Fruit fly (Drosophila melanogaster) whole organism, embryonic: ENCODE results near the gene CG15803.

Experiments used
- Ada2b ChIP-seq: fragments of 200-800 bp; sonication (Bioruptor generic); IDR thresholded peaks from 2 replicates; pipeline ENCODE4 v1.3.6; 2022; ENCODE audit warnings: missing biosample characterization, missing genetic modification characterization
- Atf6 ChIP-seq: fragments of 200-800 bp; sonication (Bioruptor generic); IDR thresholded peaks from 2 replicates; pipeline ENCODE4 v1.3.6; 2022; ENCODE audit warnings: missing biosample characterization, missing genetic modification characterization
- Awh ChIP-seq: fragments of 200-800 bp; sonication (Bioruptor generic); IDR thresholded peaks from 2 replicates; pipeline ENCODE4, ENCODE4 v1.3.6; 2022; ENCODE audit warnings: missing biosample characterization, missing genetic modification characterization
- CG10267 ChIP-seq: fragments of 200-800 bp; sonication (Bioruptor generic); optimal IDR thresholded peaks from 2 replicates; lab custom pipeline; 2018; ENCODE audit warnings: missing biosample characterization, mild to moderate bottlenecking, missing genetic modification characterization, moderate library complexity
- CG10543 ChIP-seq: fragments of 200-800 bp; sonication (Bioruptor generic); optimal IDR thresholded peaks from 3 replicates; lab custom pipeline; 2017; ENCODE audit warnings: missing biosample characterization, mild to moderate bottlenecking, missing genetic modification characterization, moderate library complexity
- CG10979 ChIP-seq: fragments of 200-800 bp; sonication (Bioruptor generic); optimal IDR thresholded peaks from 2 replicates; lab custom pipeline; 2018; ENCODE audit warnings: missing biosample characterization, mild to moderate bottlenecking, missing genetic modification characterization, moderate library complexity
- CG11456 ChIP-seq: fragments of 200-800 bp; sonication (Bioruptor generic); IDR thresholded peaks from 3 replicates; pipeline ENCODE4 v1.3.6; 2022; ENCODE audit warnings: missing biosample characterization, missing genetic modification characterization
- CG12219 ChIP-seq: fragments of 200-800 bp; sonication (Bioruptor generic); optimal IDR thresholded peaks from 3 replicates; lab custom pipeline; 2018; ENCODE audit warnings: missing biosample characterization, mild to moderate bottlenecking, missing genetic modification characterization
- CG13424 ChIP-seq: fragments of 200-800 bp; sonication (Bioruptor generic); optimal IDR thresholded peaks from 2 replicates; lab custom pipeline; 2019; ENCODE audit warnings: missing biosample characterization, mild to moderate bottlenecking, missing genetic modification characterization, moderate library complexity
- CG15514 ChIP-seq: fragments of 200-800 bp; sonication (Bioruptor generic); optimal IDR thresholded peaks from 3 replicates; lab custom pipeline; 2017; ENCODE audit warnings: missing biosample characterization, missing genetic modification characterization, mild to moderate bottlenecking, moderate library complexity, missing genetic modification reagents
- CG2116 ChIP-seq: fragments of 200-800 bp; sonication (Bioruptor generic); optimal IDR thresholded peaks from 3 replicates; lab custom pipeline; 2018; ENCODE audit warnings: missing biosample characterization, mild to moderate bottlenecking, missing genetic modification characterization
- CG2678 ChIP-seq: fragments of 200-800 bp; sonication (Bioruptor generic); optimal IDR thresholded peaks from 3 replicates; lab custom pipeline; 2019; ENCODE audit warnings: missing biosample characterization, mild to moderate bottlenecking, missing genetic modification characterization, moderate library complexity
- CG42726 ChIP-seq: fragments of 200-800 bp; sonication (Bioruptor generic); IDR thresholded peaks from 2 replicates; pipeline ENCODE4 v1.3.6; 2022; ENCODE audit warnings: missing biosample characterization, missing genetic modification characterization; ENCODE audit not compliant: partially characterized antibody
- CG4404 ChIP-seq: fragments of 200-800 bp; sonication (Bioruptor generic); IDR thresholded peaks from 2 replicates; pipeline ENCODE4 v1.3.6; 2022; ENCODE audit warnings: missing biosample characterization, missing genetic modification characterization
- CG4617 ChIP-seq: fragments of 200-800 bp; sonication (Bioruptor generic); optimal IDR thresholded peaks from 3 replicates; lab custom pipeline; 2016; ENCODE audit warnings: missing biosample characterization, missing genetic modification characterization, borderline replicate concordance
- CG7839 ChIP-seq: fragments of 200-800 bp; sonication (Bioruptor generic); optimal IDR thresholded peaks from 3 replicates; lab custom pipeline; 2018; ENCODE audit warnings: missing biosample characterization, mild to moderate bottlenecking, missing genetic modification characterization, moderate library complexity
- CG7963 ChIP-seq: fragments of 200-800 bp; sonication (Bioruptor generic); IDR thresholded peaks from 3 replicates; pipeline ENCODE4 v1.3.6; 2022; ENCODE audit warnings: missing biosample characterization, missing genetic modification characterization; ENCODE audit not compliant: partially characterized antibody
- CG8478 ChIP-seq: fragments of >200 bp; optimal IDR thresholded peaks from 2 replicates; lab custom pipeline; 2018
- CG9797 ChIP-seq: fragments of 200-800 bp; sonication (Bioruptor generic); optimal IDR thresholded peaks from 3 replicates; lab custom pipeline; 2018; ENCODE audit warnings: missing biosample characterization, mild to moderate bottlenecking, missing genetic modification characterization
- CrebB ChIP-seq: fragments of 200-800 bp; sonication (Bioruptor generic); optimal IDR thresholded peaks from 3 replicates; lab custom pipeline; 2018; ENCODE audit warnings: missing biosample characterization, mild to moderate bottlenecking, missing genetic modification characterization
- Dbx ChIP-seq: fragments of 200-800 bp; sonication (Bioruptor generic); IDR thresholded peaks from 3 replicates; pipeline ENCODE4 v1.3.6; 2022; ENCODE audit warnings: missing biosample characterization, missing genetic modification characterization
- Deaf1 ChIP-seq: fragments of 200-800 bp; optimal IDR thresholded peaks from 3 replicates; lab custom pipeline; 2019; ENCODE audit warnings: missing biosample characterization, mild to moderate bottlenecking, missing genetic modification characterization, moderate library complexity
- Dek ChIP-seq: fragments of 200-800 bp; sonication (Bioruptor generic); optimal IDR thresholded peaks from 3 replicates; lab custom pipeline; 2019; ENCODE audit warnings: missing biosample characterization, mild to moderate bottlenecking, missing genetic modification characterization, moderate library complexity
- Dp ChIP-seq: fragments of 200-800 bp; sonication (Bioruptor generic); optimal IDR thresholded peaks from 2 replicates; lab custom pipeline; 2018; ENCODE audit warnings: missing biosample characterization, mild to moderate bottlenecking, missing genetic modification characterization, moderate library complexity
- Dref ChIP-seq: fragments of 200-800 bp; sonication (Bioruptor generic); IDR thresholded peaks from 2 replicates; pipeline ENCODE4 v1.3.6; 2022; ENCODE audit warnings: missing biosample characterization, missing genetic modification characterization
- E2f2 ChIP-seq: fragments of 200-800 bp; sonication (Bioruptor generic); IDR thresholded peaks from 2 replicates; pipeline ENCODE4 v1.3.6; 2022; ENCODE audit warnings: missing biosample characterization, missing genetic modification characterization
- Ets97D ChIP-seq: fragments of 200-800 bp; sonication (Bioruptor generic); optimal IDR thresholded peaks from 3 replicates; lab custom pipeline; 2016; ENCODE audit warnings: missing biosample characterization, missing genetic modification characterization
- H2.0 ChIP-seq: fragments of 200-800 bp; sonication (Bioruptor generic); IDR thresholded peaks from 2 replicates; pipeline ENCODE4 v1.3.6; 2022; ENCODE audit warnings: missing biosample characterization, missing genetic modification characterization
- Max ChIP-seq: fragments of 200-800 bp; sonication (Bioruptor generic); optimal IDR thresholded peaks from 2 replicates; lab custom pipeline; 2016; ENCODE audit warnings: missing biosample characterization, mild to moderate bottlenecking, missing genetic modification characterization
- Myb ChIP-seq: fragments of 200-800 bp; sonication (Bioruptor generic); optimal IDR thresholded peaks from 2 replicates; lab custom pipeline; 2016; ENCODE audit warnings: missing biosample characterization, missing genetic modification characterization
- NFAT ChIP-seq: fragments of 200-800 bp; sonication (Bioruptor generic); IDR thresholded peaks from 2 replicates; pipeline ENCODE4 v1.3.6; 2022; ENCODE audit warnings: missing biosample characterization, missing genetic modification characterization
- NfI ChIP-seq: fragments of 200-800 bp; sonication (Bioruptor generic); optimal IDR thresholded peaks from 3 replicates; lab custom pipeline; 2018; ENCODE audit warnings: missing biosample characterization, mild to moderate bottlenecking, missing genetic modification characterization, moderate library complexity
- Scr ChIP-seq: fragments of 200-800 bp; sonication (Bioruptor generic); IDR thresholded peaks from 2 replicates; pipeline ENCODE4 v1.3.6; 2022; ENCODE audit warnings: missing biosample characterization, missing genetic modification characterization; ENCODE audit not compliant: partially characterized antibody
- Taf1 ChIP-seq: fragments of 200-800 bp; sonication (Bioruptor generic); IDR thresholded peaks from 2 replicates; pipeline ENCODE4 v1.3.6; 2022; ENCODE audit warnings: missing biosample characterization, missing genetic modification characterization
- al ChIP-seq: fragments of 200-800 bp; sonication (Bioruptor generic); IDR thresholded peaks from 2 replicates; pipeline ENCODE4 v1.3.6; 2022; ENCODE audit warnings: missing biosample characterization, missing genetic modification characterization
- ara ChIP-seq: fragments of 200-800 bp; sonication (Bioruptor generic); IDR thresholded peaks from 2 replicates; pipeline ENCODE4 v1.3.6; 2022; ENCODE audit warnings: missing biosample characterization, missing genetic modification characterization
- bab2 ChIP-seq: fragments of 200-800 bp; sonication (Bioruptor generic); optimal IDR thresholded peaks from 2 replicates; lab custom pipeline; 2016; ENCODE audit warnings: missing biosample characterization, missing genetic modification characterization
- crc ChIP-seq: fragments of 200-800 bp; sonication (Bioruptor generic); optimal IDR thresholded peaks from 2 replicates; lab custom pipeline; 2016; ENCODE audit warnings: missing biosample characterization, missing genetic modification characterization
- dan ChIP-seq: fragments of 200-800 bp; sonication (Bioruptor generic); IDR thresholded peaks from 2 replicates; pipeline ENCODE4 v1.3.6; 2022; ENCODE audit warnings: missing biosample characterization, missing genetic modification characterization
- kah ChIP-seq: fragments of 200-800 bp; sonication (Bioruptor generic); optimal IDR thresholded peaks from 2 replicates; lab custom pipeline; 2018; ENCODE audit warnings: missing biosample characterization, mild to moderate bottlenecking, missing genetic modification characterization
- lab ChIP-seq: fragments of 200-800 bp; sonication (Bioruptor generic); optimal IDR thresholded peaks from 3 replicates; lab custom pipeline; 2017; ENCODE audit warnings: missing biosample characterization, missing genetic modification characterization, mild to moderate bottlenecking, moderate library complexity, missing genetic modification reagents
- mirr ChIP-seq: fragments of 200-800 bp; sonication (Bioruptor generic); optimal IDR thresholded peaks from 3 replicates; lab custom pipeline; 2018; ENCODE audit warnings: missing biosample characterization, mild to moderate bottlenecking, missing genetic modification characterization
- prd ChIP-seq, 3 experiments: fragments of >200 bp in 2 of 3; fragments of 200-800 bp in 1 of 3; sonication (Bioruptor generic) in 1 of 3; optimal IDR thresholded peaks in 2 of 3; IDR thresholded peaks in 1 of 3; 2 replicates in 2 of 3; 3 replicates in 1 of 3; pipeline versions ENCODE4 v1.3.6 to Lab custom; 2017 to 2022; ENCODE audit warnings: missing biosample characterization in 1 of 3, missing genetic modification characterization in 1 of 3
- sima ChIP-seq: fragments of 200-800 bp; sonication (Bioruptor generic); optimal IDR thresholded peaks from 2 replicates; lab custom pipeline; 2016; ENCODE audit warnings: missing biosample characterization, missing genetic modification characterization
- sob ChIP-seq: fragments of 200-800 bp; sonication (Bioruptor generic); IDR thresholded peaks from 2 replicates; pipeline ENCODE4 v1.3.6; 2022; ENCODE audit warnings: missing biosample characterization, missing genetic modification characterization
- stwl ChIP-seq: fragments of 200-800 bp; sonication (Bioruptor generic); optimal IDR thresholded peaks from 3 replicates; lab custom pipeline; 2018; ENCODE audit warnings: missing biosample characterization, mild to moderate bottlenecking, missing genetic modification characterization, moderate library complexity
- usp ChIP-seq: fragments of >200 bp; optimal IDR thresholded peaks from 2 replicates; lab custom pipeline; 2017; ENCODE audit warnings: missing biosample characterization, missing genetic modification characterization
- vvl ChIP-seq: fragments of 200-800 bp; sonication (Bioruptor generic); IDR thresholded peaks from 2 replicates; pipeline ENCODE4 v1.3.6; 2022; ENCODE audit warnings: missing biosample characterization, missing genetic modification characterization

CG15803 gene

dm6 chr3R:18393436-18393835 is 32.9 kb upstream of the CG15803 start (continued):
- TF ChIP-seq CG13424 (tag; lab: Kevin White, UChicago) (peak; percentile 61), vvl (GFP tag; lab: Robert Waterston, UW) (peak; percentile 63; the same call in 1 of the 2 replicates), CG7963 (GFP tag; lab: Robert Waterston, UW) (no peak), al (GFP tag; lab: Robert Waterston, UW) (peak; percentile 45; the same call in 1 of the 2 replicates), prd (optimal IDR thresholded peaks at IDR 0.05; lab: Kevin White, UChicago) (no peak), prd (GFP tag; IDR thresholded peaks at IDR 0.05; lab: Robert Waterston, UW) (peak; percentile 65), kah (no peak), Dbx (GFP tag; lab: Robert Waterston, UW) (peak; percentile 51; the same call in 2 of the 3 replicates)

dm6 chr3R:18389790-18390189 is 29.3 kb upstream of the CG15803 start, which contains the start of gene Vha100-4:
Gene Vha100-4, minus strand, starts transcription at chr3R:18389805.
- TF ChIP-seq CG8478: no peak
- no peak for TF ChIP-seq Dek (tag; lab: Kevin White, UChicago)
- no peak for TF ChIP-seq NFAT (GFP tag; lab: Robert Waterston, UW)
- TF ChIP-seq CrebB (tag; lab: Kevin White, UChicago): peak; percentile 15
- no peak for TF ChIP-seq Deaf1 (tag; lab: Kevin White, UChicago)
- TF ChIP-seq CG11456 (GFP tag; lab: Robert Waterston, UW): no peak
- TF ChIP-seq sima (GFP tag; lab: Kevin White, UChicago): no peak
- no peak for TF ChIP-seq CG2678 (tag; lab: Kevin White, UChicago)
- TF ChIP-seq Awh (GFP tag; lab: Robert Waterston, UW): 0 out of 2 replicates have a peak, but pooled peaks have one; percentile 38
- no peak for TF ChIP-seq usp (GFP tag; lab: Kevin White, UChicago)
- TF ChIP-seq mirr (GFP tag; lab: Kevin White, UChicago): peak; percentile 10
- TF ChIP-seq Max (GFP tag; lab: Kevin White, UChicago): no peak
- no peak for TF ChIP-seq CG10543 (GFP tag; lab: Kevin White, UChicago)
- TF ChIP-seq CG4617 (GFP tag; lab: Kevin White, UChicago): no peak
- peak; percentile 93 for TF ChIP-seq lab (GFP tag; lab: Kevin White, UChicago)
- TF ChIP-seq CG9797 (GFP tag; lab: Kevin White, UChicago): no peak
- TF ChIP-seq CG7839 (tag; lab: Kevin White, UChicago): no peak
- TF ChIP-seq Ada2b (GFP tag; lab: Robert Waterston, UW): no peak
- no peak for TF ChIP-seq CG42726 (GFP tag; lab: Robert Waterston, UW)
- no peak for TF ChIP-seq crc (GFP tag; lab: Kevin White, UChicago)
- 0 out of 2 replicates have a peak, but pooled peaks have one; percentile 33 for TF ChIP-seq Atf6 (GFP tag; lab: Robert Waterston, UW)
- no peak for TF ChIP-seq dan (GFP tag; lab: Robert Waterston, UW)
- TF ChIP-seq CG4404 (GFP tag; lab: Robert Waterston, UW): no peak
- no peak for TF ChIP-seq ara

- TF ChIP-seq Ets97D (GFP tag; lab: Kevin White, UChicago) (peak; percentile 56), CG2116 (GFP tag; lab: Kevin White, UChicago) (peak; percentile 60), Dp (peak; percentile 84), CG10267 (tag; lab: Kevin White, UChicago) (peak; percentile 78), sob (GFP tag; lab: Robert Waterston, UW) (0 out of 2 replicates have a peak, but pooled peaks have one; percentile 24), bab2 (GFP tag; lab: Kevin White, UChicago) (no peak), CG10979 (tag; lab: Kevin White, UChicago) (no peak), Dref (GFP tag; lab: Robert Waterston, UW) (peak; percentile 55), NfI (GFP tag; lab: Kevin White, UChicago) (peak; percentile 9), Myb (peak; percentile 13), CG15514 (peak; percentile 24), H2.0 (GFP tag; lab: Robert Waterston, UW) (no peak), stwl (tag; lab: Kevin White, UChicago) (peak; percentile 61), Scr (GFP tag; lab: Robert Waterston, UW) (peak; percentile 26; the same call in 1 of the 2 replicates), lab (GFP tag; lab: Kevin White, UChicago) (peak; percentile 3), Taf1 (GFP tag; lab: Robert Waterston, UW) (no peak), CG12219 (GFP tag; lab: Kevin White, UChicago) (no peak), E2f2 (peak; percentile 89), CG8478 (no peak)
Measured at dm6 chr3R:18385593-18385992, 25.1 kb upstream of the CG15803 start, which contains the start of gene cona. Gene cona, plus strand, starts transcription at chr3R:18385828.
